Worm (Caenorhabditis elegans): ENCODE results near the gene srr-10.

- no peak for TF ChIP-seq lin-38 (GFP tag; IDR thresholded peaks at IDR 0.05)
- no peak for TF ChIP-seq nhr-237 (tag; optimal IDR thresholded peaks at IDR 0.05)
- no peak for TF ChIP-seq fkh-10 (GFP tag; optimal IDR thresholded peaks at IDR 0.05)
Measured at ce11 chrV:7745903-7746302, 10.5 kb downstream of the srr-10 start.
